Fruit fly (Drosophila melanogaster): ENCODE results near the gene kek5.

Gene kek5

DNA sequence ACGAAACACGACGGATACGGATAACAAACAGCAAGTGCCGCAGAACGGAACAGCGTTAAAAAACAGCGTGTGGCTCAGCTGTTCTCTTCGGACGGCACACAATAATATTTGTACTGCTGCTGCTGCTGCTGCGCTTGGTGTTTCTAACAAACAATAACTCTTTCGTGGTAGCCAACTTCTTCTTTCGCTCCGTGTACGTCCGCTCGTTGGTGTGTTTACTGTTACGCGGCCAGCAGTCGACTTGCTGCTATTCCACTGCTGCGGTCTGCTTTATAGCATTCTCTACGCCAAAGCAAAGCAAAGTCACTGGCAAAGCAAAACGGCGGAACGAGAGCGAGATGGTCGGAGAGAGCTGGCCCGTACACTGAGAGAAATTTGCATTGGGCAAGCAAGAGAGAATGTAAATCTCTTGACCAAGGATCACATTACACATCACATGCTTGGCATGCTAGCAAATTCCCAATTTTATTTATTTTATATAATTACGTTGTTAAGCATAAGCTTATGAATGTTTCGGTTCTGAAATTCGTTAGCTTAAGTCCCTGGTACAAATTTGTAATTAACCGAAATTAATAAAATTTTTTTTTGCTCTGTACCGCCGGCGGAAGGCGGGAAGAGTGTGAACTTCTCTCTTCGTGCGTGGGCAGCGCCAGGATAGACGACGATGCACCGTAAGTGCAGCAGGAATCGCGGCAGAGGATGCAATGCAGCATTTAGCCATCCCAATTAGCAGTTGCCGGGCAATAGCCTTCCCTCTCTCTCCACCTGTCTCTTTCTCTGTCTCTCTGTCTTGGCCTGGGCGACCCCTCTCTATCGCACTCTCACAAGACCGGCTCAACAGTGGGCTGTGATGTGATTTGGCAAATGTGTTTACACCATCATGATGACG, 30.9 kb upstream of the kek5 start, which contains the start of gene out (continued):
- TF ChIP-seq CG12104 (GFP tag; optimal IDR thresholded peaks at IDR 0.05) (peak; percentile 92), CG9876 (GFP tag; optimal IDR thresholded peaks at IDR 0.05) (peak; percentile 51), BtbVII (GFP tag; optimal IDR thresholded peaks at IDR 0.05) (peak; percentile 91), CG13894 (tag; optimal IDR thresholded peaks at IDR 0.05) (peak; percentile 84), CG10654 (GFP tag; optimal IDR thresholded peaks at IDR 0.05) (peak; percentile 90), trh (GFP tag; optimal IDR thresholded peaks at IDR 0.05) (peak; percentile 86), pnt (GFP tag; optimal IDR thresholded peaks at IDR 0.05) (peak; percentile 78), CG17385 (GFP tag; optimal IDR thresholded peaks at IDR 0.05) (peak; percentile 90), Adf1 (GFP tag; IDR thresholded peaks at IDR 0.05) (peak; percentile 78), CG30020 (tag; optimal IDR thresholded peaks at IDR 0.05) (peak; percentile 71), tin (GFP tag; optimal IDR thresholded peaks at IDR 0.05) (peak; percentile 91), Pdp1 (GFP tag; optimal IDR thresholded peaks at IDR 0.05) (peak; percentile 87 to 91), chinmo (GFP tag; IDR thresholded peaks at IDR 0.05; ENCODE audit: partially characterized antibody) (peak; percentile 89; the same call in 3 of the 4 replicates), E2f1 (GFP tag; IDR thresholded peaks at IDR 0.05) (peak; percentile 96), tgo (GFP tag; IDR thresholded peaks at IDR 0.05) (peak; percentile 93), dpn (GFP tag; optimal IDR thresholded peaks at IDR 0.05) (peak; percentile 90), Ets97D (GFP tag; optimal IDR thresholded peaks at IDR 0.05) (peak; percentile 40), CG6654 (GFP tag; optimal IDR thresholded peaks at IDR 0.05) (peak; percentile 85), trem (tag; optimal IDR thresholded peaks at IDR 0.05) (peak; percentile 87), gfzf (GFP tag; optimal IDR thresholded peaks at IDR 0.05) (no peak), CG13775 (GFP tag; optimal IDR thresholded peaks at IDR 0.05) (peak; percentile 95), HLH3B (GFP tag; IDR thresholded peaks at IDR 0.05) (peak; percentile 92), Hsf (GFP tag; optimal IDR thresholded peaks at IDR 0.05) (peak; percentile 91), disco-r (GFP tag; optimal IDR thresholded peaks at IDR 0.05) (peak; percentile 54), Vsx1 (GFP tag; optimal IDR thresholded peaks at IDR 0.05) (peak; percentile 93), CG9727 (GFP tag; optimal IDR thresholded peaks at IDR 0.05) (peak; percentile 96), MTF-1 (GFP tag; optimal IDR thresholded peaks at IDR 0.05; ENCODE audit: borderline replicate concordance) (peak; percentile 86), H15 (GFP tag; IDR thresholded peaks at IDR 0.05) (peak; percentile 92), CG11504 (tag; optimal IDR thresholded peaks at IDR 0.05) (peak; percentile 94), ttk (GFP tag; IDR thresholded peaks at IDR 0.05) (peak; percentile 94), ftz-f1 (GFP tag; optimal IDR thresholded peaks at IDR 0.05) (peak; percentile 33), CG6683 (GFP tag; optimal IDR thresholded peaks at IDR 0.05) (peak; percentile 83), knrl (GFP tag; IDR thresholded peaks at IDR 0.05; ENCODE audit: partially characterized antibody) (0 out of 3 replicates have a peak, but pooled peaks have one; percentile 15), CG15514 (GFP tag; optimal IDR thresholded peaks at IDR 0.05) (peak; percentile 87), CG3065 (GFP tag; optimal IDR thresholded peaks at IDR 0.05) (peak; percentile 79), CG1832 (GFP tag; optimal IDR thresholded peaks at IDR 0.05) (peak; percentile 60), fd64A (GFP tag; optimal IDR thresholded peaks at IDR 0.05) (peak; percentile 70), CG4617 (GFP tag; optimal IDR thresholded peaks at IDR 0.05; ENCODE audit: borderline replicate concordance) (peak; percentile 88), croc (GFP tag; conservative IDR thresholded peaks at IDR 0.05) (peak; percentile 94), Poxn (GFP tag; IDR thresholded peaks at IDR 0.05) (peak; percentile 67), grn (GFP tag; optimal IDR thresholded peaks at IDR 0.05) (peak; percentile 28), E2f2 (GFP tag; IDR thresholded peaks at IDR 0.05) (peak; percentile 78), CG1024 (GFP tag; IDR thresholded peaks at IDR 0.05) (peak; percentile 86), ac (GFP tag; optimal IDR thresholded peaks at IDR 0.05) (peak; percentile 88), CG6175 (GFP tag; IDR thresholded peaks at IDR 0.05) (peak; percentile 87), peb (GFP tag; IDR thresholded peaks at IDR 0.05) (peak; percentile 91), gsb (GFP tag; IDR thresholded peaks at IDR 0.05) (peak; percentile 91), CG1647 (GFP tag; optimal IDR thresholded peaks at IDR 0.05) (peak; percentile 79)

All from whole organism, embryonic.